Fruit fly (Drosophila melanogaster): Measurements from ENCODE around the gene CG2926.

The CG2926 gene

DNA sequence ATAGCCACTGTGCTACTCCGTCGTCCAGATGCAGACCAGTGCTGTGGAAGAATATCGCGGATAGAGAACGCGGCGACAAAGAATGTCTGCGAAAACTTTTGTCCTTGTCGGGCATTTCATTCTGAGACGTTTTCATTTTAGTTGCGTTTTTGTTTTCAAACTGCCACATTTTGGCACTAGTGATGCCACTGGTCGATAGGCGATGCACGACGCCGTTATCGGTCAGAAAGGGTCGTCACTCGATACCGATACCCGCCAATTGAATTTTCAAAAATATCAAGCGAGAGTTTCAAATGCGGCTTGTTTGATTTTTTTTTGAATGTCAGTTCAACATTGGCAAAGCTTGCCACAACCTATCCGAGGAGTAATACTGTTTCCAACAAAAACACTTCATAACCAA lies 37.7 kb downstream of the CG2926 start (continued):
- TF ChIP-seq stwl (tag; optimal IDR thresholded peaks at IDR 0.05) (peak; percentile 59), zfh1 (GFP tag; IDR thresholded peaks at IDR 0.05) (no peak), Doc2 (GFP tag; IDR thresholded peaks at IDR 0.05) (no peak), CG1602 (GFP tag; optimal IDR thresholded peaks at IDR 0.05) (no peak), Myb (GFP tag; optimal IDR thresholded peaks at IDR 0.05) (peak; percentile 91), Dref (GFP tag; IDR thresholded peaks at IDR 0.05) (peak; percentile 90), zen2 (GFP tag; IDR thresholded peaks at IDR 0.05; ENCODE audit: partially characterized antibody) (peak; percentile 82; the same call in 2 of the 3 replicates), Nf-YC (tag; optimal IDR thresholded peaks at IDR 0.05) (no peak), CG14860 (GFP tag; IDR thresholded peaks at IDR 0.05; ENCODE audit: partially characterized antibody) (peak; percentile 66; the same call in 2 of the 3 replicates), BEAF-32 (GFP tag; optimal IDR thresholded peaks at IDR 0.05) (peak; percentile 70), psq (GFP tag; optimal IDR thresholded peaks at IDR 0.05) (no peak), CoRest (tag; optimal IDR thresholded peaks at IDR 0.05) (peak; percentile 14), E2f2 (GFP tag; IDR thresholded peaks at IDR 0.05) (peak; percentile 96), CG14710 (tag; optimal IDR thresholded peaks at IDR 0.05) (peak; percentile 27), CG12391 (tag; optimal IDR thresholded peaks at IDR 0.05) (no peak), Max (GFP tag; optimal IDR thresholded peaks at IDR 0.05) (no peak), sqz (GFP tag; optimal IDR thresholded peaks at IDR 0.05) (no peak), nmo (GFP tag; optimal IDR thresholded peaks at IDR 0.05) (no peak), CG17186 (GFP tag; optimal IDR thresholded peaks at IDR 0.05) (peak; percentile 35), Sry-δ (GFP tag; optimal IDR thresholded peaks at IDR 0.05) (peak; percentile 81), CG2199 (GFP tag; IDR thresholded peaks at IDR 0.05) (0 out of 3 replicates have a peak, but pooled peaks have one; percentile 45), CG2889 (GFP tag; IDR thresholded peaks at IDR 0.05) (no peak), CG6791 (GFP tag; IDR thresholded peaks at IDR 0.05; ENCODE audit: partially characterized antibody) (peak; percentile 65), C15 (GFP tag; IDR thresholded peaks at IDR 0.05) (no peak), unpg (GFP tag; optimal IDR thresholded peaks at IDR 0.05) (no peak), CG16813 (GFP tag; IDR thresholded peaks at IDR 0.05; ENCODE audit: partially characterized antibody) (peak; percentile 72), CG14441 (GFP tag; IDR thresholded peaks at IDR 0.05) (no peak), CG11085 (GFP tag; IDR thresholded peaks at IDR 0.05) (no peak), Aef1 (GFP tag; IDR thresholded peaks at IDR 0.05) (no peak), HLH54F (GFP tag; optimal IDR thresholded peaks at IDR 0.05) (no peak), CG11560 (tag; IDR thresholded peaks at IDR 0.05) (0 out of 3 replicates have a peak, but pooled peaks have one; percentile 42), phol (tag; optimal IDR thresholded peaks at IDR 0.05) (peak; percentile 28), Rx (GFP tag; IDR thresholded peaks at IDR 0.05) (no peak), CG2116 (GFP tag; optimal IDR thresholded peaks at IDR 0.05) (peak; percentile 81), CG15514 (GFP tag; optimal IDR thresholded peaks at IDR 0.05) (peak; percentile 51), scrt (GFP tag; optimal IDR thresholded peaks at IDR 0.05) (no peak), Chrac-16 (GFP tag; optimal IDR thresholded peaks at IDR 0.05) (no peak), gfzf (GFP tag; optimal IDR thresholded peaks at IDR 0.05) (peak; percentile 26), trem (tag; optimal IDR thresholded peaks at IDR 0.05) (peak; percentile 35), CG13287 (GFP tag; IDR thresholded peaks at IDR 0.05; ENCODE audit: partially characterized antibody) (peak; percentile 78), HLH4C (GFP tag; IDR thresholded peaks at IDR 0.05; ENCODE audit: partially characterized antibody) (peak; percentile 81), nerfin-2 (GFP tag; IDR thresholded peaks at IDR 0.05; ENCODE audit: partially characterized antibody) (peak; percentile 57; the same call in 1 of the 2 replicates), CG31224 (GFP tag; IDR thresholded peaks at IDR 0.05) (no peak), CG13775 (GFP tag; optimal IDR thresholded peaks at IDR 0.05) (no peak), MBD-R2 (GFP tag; IDR thresholded peaks at IDR 0.05) (peak; percentile 61; the same call in 1 of the 2 replicates), Lim3 (GFP tag; IDR thresholded peaks at IDR 0.05) (no peak), row (GFP tag; IDR thresholded peaks at IDR 0.05) (0 out of 3 replicates have a peak, but pooled peaks have one; percentile 12), inv (GFP tag; IDR thresholded peaks at IDR 0.05; ENCODE audit: partially characterized antibody) (peak; percentile 41; the same call in 1 of the 2 replicates), bbx (GFP tag; IDR thresholded peaks at IDR 0.05; ENCODE audit: partially characterized antibody) (peak; percentile 70)
